Worm (Caenorhabditis elegans) whole organism, early embryonic: ENCODE data around the gene msd-4.
A peak's percentile ranks its signal among the peaks of the same experiment; 100 is the strongest.

Source experiments
- B0310.2 ChIP-seq: sonication (generic microtip); optimal IDR thresholded peaks from 2 replicates; lab custom pipeline; 2016; ENCODE audit warnings: mild to moderate bottlenecking, missing genetic modification characterization, missing compliant biosample characterization
- F13C5.2 ChIP-seq: sonication (generic microtip); optimal IDR thresholded peaks from 2 replicates; lab custom pipeline; 2017; ENCODE audit warnings: mild to moderate bottlenecking, missing genetic modification characterization, inconsistent platforms, missing compliant biosample characterization
- aly-1 ChIP-seq: sonication (generic microtip); optimal IDR thresholded peaks from 2 replicates; lab custom pipeline; 2016; ENCODE audit warnings: missing genetic modification characterization, missing compliant biosample characterization
- ama-1 ChIP-seq: fragments of 150-350 bp; optimal IDR thresholded peaks from 2 replicates; lab custom pipeline; 2014
- ceh-13 ChIP-seq: fragments of 200-800 bp; sonication (Bioruptor generic); optimal IDR thresholded peaks from 2 replicates; lab custom pipeline; 2018; ENCODE audit warnings: mild to moderate bottlenecking, missing genetic modification characterization, missing compliant biosample characterization
- ceh-36 ChIP-seq: sonication (generic microtip); optimal IDR thresholded peaks from 2 replicates; lab custom pipeline; 2016; ENCODE audit warnings: missing genetic modification characterization, inconsistent platforms, missing compliant biosample characterization
- ets-7 ChIP-seq: sonication (generic microtip); optimal IDR thresholded peaks from 2 replicates; lab custom pipeline; 2016; ENCODE audit warnings: missing genotype, missing genetic modification characterization, missing compliant biosample characterization
- flt-1 ChIP-seq: fragments of 200-800 bp; sonication (Bioruptor generic); IDR thresholded peaks from 2 replicates; pipeline ENCODE4 v1.3.6; 2022; ENCODE audit warnings: missing genetic modification characterization, missing compliant biosample characterization
- hmbx-1 ChIP-seq: sonication (generic microtip); optimal IDR thresholded peaks from 2 replicates; lab custom pipeline; 2016; ENCODE audit warnings: mild to moderate bottlenecking, missing genetic modification characterization, missing compliant biosample characterization
- hmg-4 ChIP-seq: fragments of 200-800 bp; sonication (Bioruptor generic); optimal IDR thresholded peaks from 2 replicates; lab custom pipeline; 2018; ENCODE audit warnings: mild to moderate bottlenecking, missing genetic modification characterization, missing compliant biosample characterization
- hnd-1 ChIP-seq: sonication (generic microtip); optimal IDR thresholded peaks from 2 replicates; lab custom pipeline; 2016; ENCODE audit warnings: missing genetic modification characterization, missing compliant biosample characterization
- pes-1 ChIP-seq: fragments of 200-800 bp; sonication (Bioruptor generic); IDR thresholded peaks from 2 replicates; pipeline ENCODE4 v1.3.6; 2022; ENCODE audit warnings: missing genetic modification reagents, missing genetic modification characterization, missing compliant biosample characterization
- scrt-1 ChIP-seq: fragments of 200-800 bp; sonication (Bioruptor generic); IDR thresholded peaks from 2 replicates; pipeline ENCODE4 v1.3.6; 2022; ENCODE audit warnings: missing genetic modification characterization, missing compliant biosample characterization
- sea-1 ChIP-seq: fragments of 200-800 bp; sonication (Bioruptor generic); conservative IDR thresholded peaks from 2 replicates; pipeline ENCODE4 v1.3.6; 2022; ENCODE audit warnings: missing genetic modification characterization, missing compliant biosample characterization
- tbx-11 ChIP-seq: fragments of 200-800 bp; sonication (Bioruptor generic); IDR thresholded peaks from 2 replicates; pipeline ENCODE4 v1.3.6; 2022; ENCODE audit warnings: missing genetic modification characterization, missing compliant biosample characterization
- tbx-37 ChIP-seq: fragments of 200-800 bp; sonication (Bioruptor generic); conservative IDR thresholded peaks from 2 replicates; pipeline ENCODE4 v1.3.6; 2022; ENCODE audit warnings: missing genetic modification reagents, missing genetic modification characterization, missing compliant biosample characterization
- tra-4 ChIP-seq: sonication (generic microtip); optimal IDR thresholded peaks from 2 replicates; lab custom pipeline; 2017; ENCODE audit warnings: missing genetic modification characterization, missing compliant biosample characterization

The msd-4 gene

DNA sequence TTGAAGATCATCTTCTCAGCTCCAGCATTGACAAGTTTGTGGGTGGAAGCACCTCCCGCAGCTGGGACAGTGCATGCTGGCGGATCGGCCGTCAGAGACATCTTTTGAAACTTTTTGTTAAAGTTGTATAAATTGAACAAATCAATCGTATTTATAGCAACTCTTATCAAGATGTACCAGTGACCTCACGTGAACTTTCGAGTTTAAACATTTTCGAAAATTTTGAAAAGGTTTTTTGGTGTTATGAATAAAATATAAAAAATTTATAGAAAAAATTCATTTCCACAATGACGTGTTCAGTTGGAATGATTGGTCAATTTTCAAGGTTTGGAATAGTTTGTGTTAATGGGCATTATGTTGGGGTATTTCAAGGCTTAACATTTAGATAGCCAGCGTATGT, at the start of gene msd-4, which contains the start of gene C35D10.3:
Gene msd-4, minus strand, starts transcription at position 101 of the 400 bp plus-strand sequence.
Gene C35D10.3, plus strand, starts transcription at position 279 of the 400 bp plus-strand sequence.
- no peak for TF ChIP-seq pes-1 (GFP tag; lab: Robert Waterston, UW)
- TF ChIP-seq tbx-37 (GFP tag; lab: Robert Waterston, UW) = no peak

- no peak for TF ChIP-seq pes-1 (GFP tag; lab: Robert Waterston, UW)
- no peak for TF ChIP-seq ama-1
- TF ChIP-seq hmbx-1 (tag; lab: Kevin White, UChicago) = no peak
- TF ChIP-seq ceh-36 (tag; lab: Kevin White, UChicago) = no peak
- TF ChIP-seq hmg-4 (GFP tag; lab: Kevin White, UChicago) = no peak
- TF ChIP-seq ceh-13 (GFP tag; lab: Kevin White, UChicago) = no peak
- no peak for TF ChIP-seq B0310.2 (tag; lab: Kevin White, UChicago)
- no peak for TF ChIP-seq tbx-37 (GFP tag; lab: Robert Waterston, UW)
- no peak for TF ChIP-seq sea-1 (GFP tag; lab: Robert Waterston, UW)
- TF ChIP-seq tbx-11 (GFP tag; lab: Robert Waterston, UW) = no peak
- TF ChIP-seq hnd-1 (tag; lab: Kevin White, UChicago) = no peak
- no peak for TF ChIP-seq ets-7 (tag; lab: Kevin White, UChicago)
Measured at ce11 chrIII:4917960-4918712, 49.6 kb upstream of the msd-4 start, which contains the start of gene rpb-8. TSS of gene rpb-8 (minus strand) at chrIII:4918008.

DNA sequence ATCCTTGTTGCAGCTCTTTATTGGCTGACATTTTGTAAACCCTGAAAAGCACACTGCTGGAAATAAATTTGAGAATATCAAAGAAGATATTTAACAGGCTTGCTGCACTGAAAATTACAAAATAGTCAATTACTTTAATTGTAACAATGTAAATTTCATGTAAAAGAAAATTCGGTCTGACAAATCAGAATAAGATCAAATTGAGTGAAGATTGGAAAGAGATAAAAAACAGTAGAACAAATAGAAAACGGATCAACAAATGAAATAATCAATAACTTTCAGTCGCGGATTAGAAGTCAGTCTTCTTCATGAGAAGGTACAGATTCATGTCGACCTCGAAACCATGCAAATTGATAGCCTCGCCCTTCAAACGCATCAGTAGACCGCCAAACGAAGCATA, 48.5 kb upstream of the msd-4 start, which contains the start of gene rars-1:
Gene rars-1, minus strand, starts transcription at position 101 of the 400 bp plus-strand sequence.
- no peak for TF ChIP-seq scrt-1 (GFP tag; lab: Robert Waterston, UW)
- TF ChIP-seq tra-4 (tag; lab: Kevin White, UChicago) = no peak
- TF ChIP-seq B0310.2 (tag; lab: Kevin White, UChicago) = no peak
- no peak for TF ChIP-seq hmbx-1 (tag; lab: Kevin White, UChicago)
- no peak for TF ChIP-seq ets-7 (tag; lab: Kevin White, UChicago)
- no peak for TF ChIP-seq sea-1 (GFP tag; lab: Robert Waterston, UW)
- no peak for TF ChIP-seq ama-1
- no peak for TF ChIP-seq F13C5.2 (tag; lab: Kevin White, UChicago)
- TF ChIP-seq tbx-11 (GFP tag; lab: Robert Waterston, UW) = no peak
- no peak for TF ChIP-seq hmg-4 (GFP tag; lab: Kevin White, UChicago)
- TF ChIP-seq pes-1 (GFP tag; lab: Robert Waterston, UW) = no peak
- no peak for TF ChIP-seq ceh-36 (tag; lab: Kevin White, UChicago)
- TF ChIP-seq hnd-1 (tag; lab: Kevin White, UChicago) = no peak
- TF ChIP-seq ceh-13 (GFP tag; lab: Kevin White, UChicago) = no peak
- no peak for TF ChIP-seq tbx-37 (GFP tag; lab: Robert Waterston, UW)

DNA sequence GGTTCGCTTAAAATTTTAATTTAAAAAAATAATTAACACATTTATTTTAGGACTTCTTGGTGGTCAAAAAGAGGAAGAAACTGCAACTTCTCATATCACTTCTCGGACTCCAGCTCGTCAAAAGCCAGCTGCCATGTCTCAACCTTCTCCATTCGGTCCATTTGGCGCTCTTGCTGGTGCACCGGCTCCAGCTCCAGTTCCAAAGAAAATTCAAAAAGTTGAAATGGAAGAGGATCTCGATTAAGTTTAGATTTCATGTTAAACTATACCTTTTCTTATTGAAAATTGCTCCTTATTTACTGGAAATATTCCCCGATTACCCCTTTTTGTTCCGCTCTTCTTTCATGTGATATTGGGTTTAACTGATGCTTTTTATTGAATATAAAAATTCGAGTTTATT, 45.2 kb upstream of the msd-4 start:
- no peak for TF ChIP-seq ets-7 (tag; lab: Kevin White, UChicago)
- TF ChIP-seq ceh-36 (tag; lab: Kevin White, UChicago) = no peak

DNA sequence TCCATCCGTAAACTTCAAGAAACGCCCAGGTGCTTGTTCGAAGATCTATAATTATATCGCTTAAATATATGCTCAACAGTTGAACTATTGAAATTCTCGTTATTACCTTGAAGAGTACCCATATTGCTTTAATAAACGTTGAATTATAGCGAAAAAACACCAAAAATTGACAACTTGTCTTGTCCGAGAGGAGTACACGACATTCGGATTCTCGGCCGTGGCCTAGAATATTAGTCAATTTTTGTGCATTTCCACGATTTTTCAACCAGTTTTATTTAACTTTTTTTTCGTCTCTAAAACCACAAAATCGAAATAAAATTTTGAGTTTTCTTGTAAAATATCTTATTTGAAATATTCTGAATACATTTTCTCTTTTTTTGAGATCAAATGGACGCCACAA, 43.8 kb upstream of the msd-4 start, which contains the start of the genes F26F4.9 and cee-1:
Gene F26F4.9, minus strand, starts transcription at position 205 of the 400 bp plus-strand sequence.
Gene cee-1, plus strand, starts transcription at position 383 of the 400 bp plus-strand sequence.
- no peak for TF ChIP-seq sea-1 (GFP tag; lab: Robert Waterston, UW)
- 0 out of 2 replicates have a peak, but pooled peaks have one; percentile 25 for TF ChIP-seq tbx-37 (GFP tag; lab: Robert Waterston, UW)
- TF ChIP-seq flt-1 (GFP tag; lab: Robert Waterston, UW) = no peak
- TF ChIP-seq ets-7 (tag; lab: Kevin White, UChicago) = no peak
- TF ChIP-seq pes-1 (GFP tag; lab: Robert Waterston, UW) = no peak
- no peak for TF ChIP-seq F13C5.2 (tag; lab: Kevin White, UChicago)
- TF ChIP-seq hnd-1 (tag; lab: Kevin White, UChicago) = no peak

ce11 chrIII:4910956-4911355, 42.4 kb upstream of the msd-4 start, which contains the start of gene F26F4.2:
TSS of gene F26F4.2 (plus strand) at chrIII:4911256.
- TF ChIP-seq tbx-11 (GFP tag; lab: Robert Waterston, UW) (no peak), scrt-1 (GFP tag; lab: Robert Waterston, UW) (no peak), B0310.2 (tag; lab: Kevin White, UChicago) (no peak), tra-4 (tag; lab: Kevin White, UChicago) (no peak), ceh-36 (tag; lab: Kevin White, UChicago) (no peak), hmg-4 (GFP tag; lab: Kevin White, UChicago) (no peak), tbx-37 (GFP tag; lab: Robert Waterston, UW) (no peak), pes-1 (GFP tag; lab: Robert Waterston, UW) (no peak), hmbx-1 (tag; lab: Kevin White, UChicago) (no peak), ceh-13 (GFP tag; lab: Kevin White, UChicago) (no peak), aly-1 (tag; lab: Kevin White, UChicago) (no peak), sea-1 (GFP tag; lab: Robert Waterston, UW) (no peak), ets-7 (tag; lab: Kevin White, UChicago) (no peak), flt-1 (GFP tag; lab: Robert Waterston, UW) (no peak), hnd-1 (tag; lab: Kevin White, UChicago) (no peak)

ce11 chrIII:4909938-4910337, 41.4 kb upstream of the msd-4 start, which contains the start of gene F26F4.12:
TSS of gene F26F4.12 (minus strand) at chrIII:4910038.
- TF ChIP-seq flt-1 (GFP tag; lab: Robert Waterston, UW) (no peak), ama-1 (no peak), B0310.2 (tag; lab: Kevin White, UChicago) (no peak), tbx-37 (GFP tag; lab: Robert Waterston, UW) (no peak), F13C5.2 (tag; lab: Kevin White, UChicago) (no peak), pes-1 (GFP tag; lab: Robert Waterston, UW) (no peak), ceh-36 (tag; lab: Kevin White, UChicago) (no peak), hmbx-1 (tag; lab: Kevin White, UChicago) (no peak), hnd-1 (tag; lab: Kevin White, UChicago) (no peak), hmg-4 (GFP tag; lab: Kevin White, UChicago) (no peak), aly-1 (tag; lab: Kevin White, UChicago) (no peak), ets-7 (tag; lab: Kevin White, UChicago) (no peak), tra-4 (tag; lab: Kevin White, UChicago) (no peak), ceh-13 (GFP tag; lab: Kevin White, UChicago) (no peak), tbx-11 (GFP tag; lab: Robert Waterston, UW) (no peak), scrt-1 (GFP tag; lab: Robert Waterston, UW) (no peak), sea-1 (GFP tag; lab: Robert Waterston, UW) (no peak)
